Worm (Caenorhabditis elegans) whole organism, midembryonic: ENCODE results near the gene F58E6.6.

Source experiments
- T22C8.4 ChIP-seq: fragments of 200-800 bp; sonication (Bioruptor generic); IDR thresholded peaks from 2 replicates; pipeline ENCODE4 v1.3.6; 2022; ENCODE audit warnings: missing genetic modification characterization, missing compliant biosample characterization
- cog-1 ChIP-seq: sonication (generic microtip); optimal IDR thresholded peaks from 2 replicates; lab custom pipeline; 2016; ENCODE audit warnings: missing genetic modification characterization, missing compliant biosample characterization
- flt-1 ChIP-seq: fragments of 200-800 bp; sonication (Bioruptor generic); IDR thresholded peaks from 2 replicates; pipeline ENCODE4 v1.3.6; 2022; ENCODE audit warnings: missing genetic modification characterization, missing compliant biosample characterization
- klf-2 ChIP-seq: fragments of 200-800 bp; sonication (Bioruptor generic); conservative IDR thresholded peaks from 2 replicates; pipeline ENCODE4 v1.3.6; 2022; ENCODE audit warnings: missing genetic modification reagents, missing genetic modification characterization, missing compliant biosample characterization
- med-1 ChIP-seq: sonication (generic microtip); optimal IDR thresholded peaks from 2 replicates; lab custom pipeline; 2017; ENCODE audit warnings: missing genetic modification characterization, mild to moderate bottlenecking, missing compliant biosample characterization, antibody characterized with exemption, missing genetic modification reagents; ENCODE audit not compliant: insufficient read depth
- ref-1 ChIP-seq: fragments of 200-800 bp; sonication (Bioruptor generic); conservative IDR thresholded peaks from 2 replicates; pipeline ENCODE4 v1.3.6; 2022; ENCODE audit warnings: missing genetic modification reagents, missing genetic modification characterization, missing compliant biosample characterization
- tab-1 ChIP-seq: fragments of 200-800 bp; sonication (Bioruptor generic); IDR thresholded peaks from 2 replicates; pipeline ENCODE4 v1.3.6; 2022; ENCODE audit warnings: missing genetic modification characterization, missing compliant biosample characterization
- ztf-23 ChIP-seq: fragments of 200-800 bp; sonication (Bioruptor generic); IDR thresholded peaks from 2 replicates; pipeline ENCODE4 v1.3.6; 2022; ENCODE audit warnings: missing genetic modification reagents, missing genetic modification characterization, missing compliant biosample characterization
- ztf-29 ChIP-seq: fragments of 200-800 bp; sonication (Bioruptor generic); IDR thresholded peaks from 2 replicates; pipeline ENCODE4 v1.3.6; 2022; ENCODE audit warnings: missing genetic modification reagents, missing genetic modification characterization, missing compliant biosample characterization

The F58E6.6 gene

DNA sequence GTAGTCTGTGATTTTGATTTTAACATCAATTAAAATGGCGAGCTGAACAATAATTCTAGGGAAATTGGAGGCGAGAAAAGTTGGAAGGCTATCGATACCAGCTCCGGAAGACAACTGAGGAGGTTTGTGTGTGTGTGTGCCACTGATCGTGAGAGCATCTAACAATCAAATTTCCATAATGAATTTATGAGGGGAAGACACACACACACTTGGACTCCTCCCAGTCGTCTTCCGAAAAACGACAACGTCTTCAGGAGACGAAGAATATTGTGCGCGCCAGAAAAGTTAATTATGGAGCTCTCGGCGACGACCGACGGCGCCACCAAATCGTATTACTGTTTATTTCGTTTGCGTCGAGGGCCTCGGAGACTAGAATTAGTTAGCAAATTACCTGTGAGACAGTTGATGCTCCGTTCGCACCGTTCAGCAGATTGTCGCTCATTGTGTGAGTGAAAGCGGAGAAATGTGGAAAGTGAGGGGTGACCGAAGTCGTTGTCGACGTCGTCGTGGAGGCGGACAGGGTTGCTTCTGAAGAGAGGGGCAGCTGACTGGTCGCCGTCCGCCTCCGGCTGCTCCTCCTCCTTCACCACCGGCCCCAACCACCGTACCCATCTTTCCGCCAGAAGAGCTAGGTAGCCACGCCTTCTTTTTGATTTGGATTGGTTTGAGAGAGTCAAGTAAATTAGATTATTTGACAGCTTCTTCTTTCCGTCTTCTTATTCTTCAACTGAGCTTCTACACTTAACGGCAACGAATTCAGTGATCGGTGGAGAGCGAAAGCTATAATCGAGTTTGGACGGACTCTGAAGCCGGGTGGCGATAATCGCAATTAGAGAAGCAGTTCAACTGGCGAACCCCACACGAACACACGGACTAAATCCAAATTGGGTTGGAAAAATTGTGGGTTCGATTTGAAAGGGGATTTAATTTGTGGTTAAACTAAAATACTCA, 16.3 kb upstream of the F58E6.6 start, which contains the start of gene unc-42:
TSS of gene unc-42 (minus strand) at position 564 of the 951 bp plus-strand sequence.
- no peak for TF ChIP-seq ref-1 (GFP tag; lab: Robert Waterston, UW)
- 0 out of 2 replicates have a peak, but pooled peaks have one; percentile 27 for TF ChIP-seq flt-1 (GFP tag; lab: Robert Waterston, UW)

DNA sequence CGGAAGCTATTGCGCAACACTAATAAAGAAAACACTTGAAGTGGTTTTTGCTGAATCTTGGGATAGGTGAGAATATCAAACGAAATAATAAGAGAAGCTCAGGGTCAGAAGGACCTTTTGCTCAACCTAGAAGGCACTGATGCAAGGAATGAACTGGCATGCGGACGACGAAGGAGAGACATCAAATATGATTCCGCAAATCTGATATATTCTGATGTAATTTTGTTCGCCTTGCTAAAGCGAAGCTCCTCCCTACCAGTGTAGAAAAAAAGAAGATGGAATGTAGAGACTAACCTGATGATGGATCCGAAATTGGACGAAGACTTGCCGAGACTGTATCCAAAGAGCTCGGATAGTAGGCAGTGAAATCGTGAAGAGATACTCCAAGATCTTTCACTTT, 15.1 kb upstream of the F58E6.6 start:
- TF ChIP-seq ztf-23 (GFP tag; lab: Robert Waterston, UW), result no peak
- TF ChIP-seq cog-1 (tag; lab: Kevin White, UChicago), result no peak

DNA sequence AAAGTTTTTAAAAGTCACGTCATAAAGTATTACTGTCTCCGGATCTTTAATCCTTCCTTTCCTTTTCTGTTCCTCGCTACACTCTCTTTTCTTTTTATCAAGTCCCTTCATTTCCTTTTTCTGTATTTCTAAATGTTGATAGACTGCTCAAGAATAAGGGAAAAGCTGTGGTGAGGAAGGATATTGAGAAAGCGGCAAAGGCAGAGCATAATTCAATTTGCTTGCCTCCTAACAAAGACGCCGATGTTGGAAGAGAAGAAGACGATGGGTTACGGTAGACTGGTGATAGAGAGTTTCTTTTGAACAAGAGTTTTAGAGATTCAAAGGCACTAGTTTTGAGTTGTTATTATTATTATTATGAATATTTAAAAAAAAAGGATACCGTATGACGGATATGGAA, 12.8 kb upstream of the F58E6.6 start:
- TF ChIP-seq ztf-23 (GFP tag; lab: Robert Waterston, UW) (no peak), flt-1 (GFP tag; lab: Robert Waterston, UW) (no peak), tab-1 (GFP tag; lab: Robert Waterston, UW) (no peak), ref-1 (GFP tag; lab: Robert Waterston, UW) (no peak), cog-1 (tag; lab: Kevin White, UChicago) (no peak), ztf-29 (no peak), med-1 (GFP tag; lab: Kevin White, UChicago) (no peak), T22C8.4 (GFP tag; lab: Robert Waterston, UW) (no peak), klf-2 (GFP tag; lab: Robert Waterston, UW) (no peak)

DNA sequence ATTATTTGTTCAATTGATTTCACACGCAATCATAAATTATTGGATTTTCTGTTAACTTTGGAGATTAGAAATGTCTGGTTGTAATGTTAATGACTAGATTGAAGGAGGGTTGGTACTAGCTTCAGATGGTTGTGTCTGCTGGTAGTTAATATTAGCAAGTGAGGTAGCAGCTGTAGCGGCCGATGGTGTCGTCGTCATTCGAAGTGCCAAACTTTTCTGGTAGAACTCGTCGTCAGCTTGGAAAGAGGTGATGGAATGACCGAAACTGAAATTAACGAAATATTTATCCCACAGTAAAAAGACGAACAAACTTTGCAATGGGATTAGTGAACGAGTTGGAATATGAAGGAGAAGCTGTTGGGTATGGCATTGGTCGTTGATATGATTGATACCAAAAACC, 11.7 kb upstream of the F58E6.6 start:
- TF ChIP-seq flt-1 (GFP tag; lab: Robert Waterston, UW), result no peak
- no peak for TF ChIP-seq ztf-29
- TF ChIP-seq ztf-23 (GFP tag; lab: Robert Waterston, UW), result no peak
- TF ChIP-seq T22C8.4 (GFP tag; lab: Robert Waterston, UW), result no peak
- TF ChIP-seq med-1 (GFP tag; lab: Kevin White, UChicago), result no peak
- no peak for TF ChIP-seq klf-2 (GFP tag; lab: Robert Waterston, UW)
- TF ChIP-seq tab-1 (GFP tag; lab: Robert Waterston, UW), result no peak
- TF ChIP-seq ref-1 (GFP tag; lab: Robert Waterston, UW), result no peak
- TF ChIP-seq cog-1 (tag; lab: Kevin White, UChicago), result no peak

DNA sequence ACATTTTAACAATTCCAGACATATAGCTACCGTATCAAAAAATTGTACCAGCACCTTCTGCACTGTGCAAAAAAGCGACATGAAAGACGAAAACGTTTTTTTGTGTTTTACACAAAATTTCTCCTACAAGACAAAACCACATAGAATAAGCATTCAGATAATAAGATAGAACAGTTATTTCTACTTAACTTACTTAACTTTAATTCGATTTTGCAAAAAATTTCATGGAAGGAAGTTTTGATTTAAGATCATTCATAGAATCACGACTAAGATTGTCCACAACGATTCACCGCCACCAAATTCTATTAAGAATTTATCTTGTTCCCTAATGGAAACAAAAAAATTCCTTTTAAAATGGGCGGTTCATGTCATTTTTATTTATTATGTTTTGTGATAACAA, 10.9 kb upstream of the F58E6.6 start:
- TF ChIP-seq T22C8.4 (GFP tag; lab: Robert Waterston, UW), result no peak
- no peak for TF ChIP-seq ztf-29

DNA sequence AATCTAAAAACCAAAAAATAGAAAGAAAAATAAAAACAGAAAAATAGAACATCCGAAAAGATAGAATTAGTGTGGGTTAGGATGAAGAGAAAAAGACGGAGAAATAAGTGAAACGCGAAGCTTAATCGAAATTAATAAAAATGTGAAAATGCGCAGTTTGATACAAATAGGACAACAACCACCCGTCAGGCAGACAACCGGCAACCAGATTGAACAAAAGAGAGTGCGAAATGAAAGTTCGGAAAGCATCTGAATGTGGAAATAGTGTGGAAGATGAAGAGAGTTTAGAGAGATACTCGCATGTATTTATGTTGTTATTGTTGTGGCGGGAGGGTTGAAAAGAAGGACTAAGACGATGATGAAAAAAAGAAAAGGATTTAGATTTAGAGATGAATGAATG, 5.6 kb upstream of the F58E6.6 start:
- no peak for TF ChIP-seq klf-2 (GFP tag; lab: Robert Waterston, UW)
- no peak for TF ChIP-seq ztf-23 (GFP tag; lab: Robert Waterston, UW)
- TF ChIP-seq T22C8.4 (GFP tag; lab: Robert Waterston, UW), result no peak
- no peak for TF ChIP-seq med-1 (GFP tag; lab: Kevin White, UChicago)
- TF ChIP-seq cog-1 (tag; lab: Kevin White, UChicago), result no peak
- no peak for TF ChIP-seq tab-1 (GFP tag; lab: Robert Waterston, UW)
- TF ChIP-seq ref-1 (GFP tag; lab: Robert Waterston, UW), result no peak
- no peak for TF ChIP-seq ztf-29
- TF ChIP-seq flt-1 (GFP tag; lab: Robert Waterston, UW), result no peak

DNA sequence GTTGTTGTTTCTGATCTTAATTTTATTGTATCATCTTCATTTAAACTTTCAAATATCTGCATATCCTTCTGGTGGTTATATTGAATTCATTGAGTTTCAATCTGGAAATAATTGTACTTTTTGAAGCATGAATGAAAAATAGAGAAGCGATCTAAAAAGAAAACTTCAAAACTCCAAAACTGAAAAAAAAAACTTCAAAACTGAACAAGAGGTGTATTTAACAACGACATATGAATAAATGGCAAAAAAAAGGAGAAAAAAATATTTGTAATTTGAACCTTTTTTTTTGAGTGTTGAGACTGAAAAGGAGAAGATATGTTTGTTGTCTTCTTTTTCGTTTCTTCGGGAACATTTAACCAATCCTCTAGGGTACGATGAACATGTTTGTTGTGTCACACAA, 5.1 kb upstream of the F58E6.6 start, which contains the start of gene F58E6.11:
TSS of gene F58E6.11 (minus strand) at position 101 of the 400 bp plus-strand sequence.
- no peak for TF ChIP-seq ztf-29
- TF ChIP-seq med-1 (GFP tag; lab: Kevin White, UChicago), result no peak
- no peak for TF ChIP-seq flt-1 (GFP tag; lab: Robert Waterston, UW)
- TF ChIP-seq tab-1 (GFP tag; lab: Robert Waterston, UW), result no peak
- TF ChIP-seq ref-1 (GFP tag; lab: Robert Waterston, UW), result no peak
- TF ChIP-seq cog-1 (tag; lab: Kevin White, UChicago), result no peak
- no peak for TF ChIP-seq ztf-23 (GFP tag; lab: Robert Waterston, UW)
- no peak for TF ChIP-seq T22C8.4 (GFP tag; lab: Robert Waterston, UW)
- no peak for TF ChIP-seq klf-2 (GFP tag; lab: Robert Waterston, UW)

DNA sequence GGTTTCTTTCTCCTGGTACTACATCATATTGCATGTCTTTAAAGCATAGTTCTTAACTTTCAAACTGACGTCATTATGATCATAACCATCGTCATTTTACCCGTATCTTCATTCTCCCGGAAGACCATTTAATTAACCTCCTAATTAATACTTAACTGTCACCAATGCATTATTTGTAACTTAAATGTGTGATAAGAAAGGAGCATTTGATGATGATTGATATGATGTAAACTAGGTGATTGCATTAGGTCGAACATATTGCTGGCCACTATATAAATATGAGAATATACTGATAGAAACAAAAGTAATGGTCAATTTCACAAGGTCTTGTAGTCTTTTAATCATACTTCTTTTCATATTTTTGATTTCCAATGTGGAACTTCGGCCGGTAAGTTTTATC, 3.4 kb upstream of the F58E6.6 start, which contains the start of gene hrg-3:
TSS of gene hrg-3 (plus strand) at position 227 of the 400 bp plus-strand sequence.
- TF ChIP-seq med-1 (GFP tag; lab: Kevin White, UChicago) (no peak), flt-1 (GFP tag; lab: Robert Waterston, UW) (no peak), ztf-23 (GFP tag; lab: Robert Waterston, UW) (no peak), klf-2 (GFP tag; lab: Robert Waterston, UW) (no peak), cog-1 (tag; lab: Kevin White, UChicago) (no peak), ref-1 (GFP tag; lab: Robert Waterston, UW) (no peak), T22C8.4 (GFP tag; lab: Robert Waterston, UW) (no peak), ztf-29 (no peak), tab-1 (GFP tag; lab: Robert Waterston, UW) (no peak)

DNA sequence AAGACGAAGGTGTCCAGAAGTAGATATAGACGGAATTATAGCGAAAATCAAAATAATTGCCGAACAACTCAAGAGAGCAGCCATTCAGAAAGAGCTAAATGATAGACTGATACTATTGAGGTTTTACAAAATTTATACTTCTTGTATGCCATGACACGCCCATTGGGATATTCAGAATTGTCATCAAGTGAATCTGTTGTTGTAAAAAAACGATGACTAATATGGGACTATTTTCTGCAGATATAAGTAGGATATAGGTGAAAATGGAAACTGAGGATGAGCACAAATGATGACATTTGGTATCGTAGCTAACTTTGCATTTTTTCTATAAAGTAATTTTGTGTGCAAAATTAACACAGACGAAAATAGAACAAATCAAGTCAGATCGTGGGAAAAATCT, 2.9 kb upstream of the F58E6.6 start, which contains the start of gene F58E6.8:
TSS of gene F58E6.8 (minus strand) at position 101 of the 400 bp plus-strand sequence.
- TF ChIP-seq cog-1 (tag; lab: Kevin White, UChicago) (no peak), T22C8.4 (GFP tag; lab: Robert Waterston, UW) (no peak), klf-2 (GFP tag; lab: Robert Waterston, UW) (no peak), ref-1 (GFP tag; lab: Robert Waterston, UW) (no peak), med-1 (GFP tag; lab: Kevin White, UChicago) (no peak), ztf-23 (GFP tag; lab: Robert Waterston, UW) (no peak), flt-1 (GFP tag; lab: Robert Waterston, UW) (no peak), tab-1 (GFP tag; lab: Robert Waterston, UW) (no peak), ztf-29 (no peak)
